Fruit fly (Drosophila melanogaster): ENCODE results near the gene Dci.

Dci gene

dm6 chr3L:857063-858015 lies 6.2 kb downstream of the Dci start, which contains the start of gene dpr20 (continued):
- peak; percentile 8 to 74 for TF ChIP-seq bsh (GFP tag; optimal IDR thresholded peaks at IDR 0.05)
- TF ChIP-seq CG15011 (GFP tag; optimal IDR thresholded peaks at IDR 0.05): peak; percentile 58
- peak; percentile 78 for TF ChIP-seq unpg (GFP tag; optimal IDR thresholded peaks at IDR 0.05)
- TF ChIP-seq CG2129 (GFP tag; IDR thresholded peaks at IDR 0.05; ENCODE audit: partially characterized antibody): no peak
- TF ChIP-seq gcm2 (GFP tag; optimal IDR thresholded peaks at IDR 0.05): peak; percentile 17
- TF ChIP-seq ERR (GFP tag; optimal IDR thresholded peaks at IDR 0.05): peak; percentile 56
- peak; percentile 92 for TF ChIP-seq mam (GFP tag; optimal IDR thresholded peaks at IDR 0.05)
- peak; percentile 93 for TF ChIP-seq Gug (GFP tag; IDR thresholded peaks at IDR 0.05)
- TF ChIP-seq CG3847 (GFP tag; IDR thresholded peaks at IDR 0.05): peak; percentile 79
- peak; percentile 61 for TF ChIP-seq Ssrp (tag; optimal IDR thresholded peaks at IDR 0.05)
- TF ChIP-seq CG10267 (tag; optimal IDR thresholded peaks at IDR 0.05): peak; percentile 41
- TF ChIP-seq CG14050 (GFP tag; IDR thresholded peaks at IDR 0.05): peak; percentile 74
- TF ChIP-seq oc (tag; optimal IDR thresholded peaks at IDR 0.05): peak; percentile 48
- peak; percentile 71 for TF ChIP-seq zfh2 (GFP tag; optimal IDR thresholded peaks at IDR 0.05)
- no peak for TF ChIP-seq Opbp (GFP tag; IDR thresholded peaks at IDR 0.05; ENCODE audit: partially characterized antibody)
- peak; percentile 85 for TF ChIP-seq Meics (GFP tag; optimal IDR thresholded peaks at IDR 0.05)
- TF ChIP-seq odd (GFP tag; optimal IDR thresholded peaks at IDR 0.05): no peak
- TF ChIP-seq ci (GFP tag; IDR thresholded peaks at IDR 0.05): peak; percentile 93
- TF ChIP-seq Trl (optimal IDR thresholded peaks at IDR 0.05): no peak
- TF ChIP-seq Trl (GFP tag; optimal IDR thresholded peaks at IDR 0.05): peak; percentile 66
- peak; percentile 3 for TF ChIP-seq CG33557 (GFP tag; optimal IDR thresholded peaks at IDR 0.05)
- no peak for TF ChIP-seq CkIIα-i1 (GFP tag; IDR thresholded peaks at IDR 0.05)
- peak; percentile 17; the same call in 1 of the 2 replicates for TF ChIP-seq gt (GFP tag; IDR thresholded peaks at IDR 0.05)
- peak; percentile 93 for TF ChIP-seq CG31365 (tag; optimal IDR thresholded peaks at IDR 0.05)
- peak; percentile 81 for TF ChIP-seq CG3281 (GFP tag; optimal IDR thresholded peaks at IDR 0.05)
- peak; percentile 59; the same call in 1 of the 2 replicates for TF ChIP-seq CG10321 (GFP tag; IDR thresholded peaks at IDR 0.05)
- TF ChIP-seq prd (optimal IDR thresholded peaks at IDR 0.05): no peak
- TF ChIP-seq prd (GFP tag; IDR thresholded peaks at IDR 0.05): peak; percentile 90
- peak; percentile 70 for TF ChIP-seq CG13296 (GFP tag; optimal IDR thresholded peaks at IDR 0.05)
- peak; percentile 10 for TF ChIP-seq Asciz (GFP tag; optimal IDR thresholded peaks at IDR 0.05)
- TF ChIP-seq CG1832 (GFP tag; optimal IDR thresholded peaks at IDR 0.05): no peak
- peak; percentile 4 for TF ChIP-seq CG11723 (GFP tag; optimal IDR thresholded peaks at IDR 0.05)
- peak; percentile 79 for TF ChIP-seq CG13424 (tag; optimal IDR thresholded peaks at IDR 0.05)
- peak; percentile 63; the same call in 1 of the 2 replicates for TF ChIP-seq Nf-YA (GFP tag; IDR thresholded peaks at IDR 0.05)
- TF ChIP-seq Lhr (GFP tag; optimal IDR thresholded peaks at IDR 0.05): peak; percentile 3
- TF ChIP-seq hkb (optimal IDR thresholded peaks at IDR 0.05): no peak
- TF ChIP-seq hkb (GFP tag; IDR thresholded peaks at IDR 0.05): peak; percentile 89
- TF ChIP-seq CG12236 (GFP tag; optimal IDR thresholded peaks at IDR 0.05): peak; percentile 26
- TF ChIP-seq CG11695 (GFP tag; IDR thresholded peaks at IDR 0.05): peak; percentile 84
- peak; percentile 69 for TF ChIP-seq fu2 (GFP tag; optimal IDR thresholded peaks at IDR 0.05)
- TF ChIP-seq CG4854 (GFP tag; optimal IDR thresholded peaks at IDR 0.05): peak; percentile 36
- TF ChIP-seq Med (GFP tag): peak; percentile 98
- TF ChIP-seq so (GFP tag; IDR thresholded peaks at IDR 0.05): peak; percentile 79
- TF ChIP-seq sob (GFP tag; IDR thresholded peaks at IDR 0.05): peak; percentile 91
- peak; percentile 60 for TF ChIP-seq CG2712 (tag; optimal IDR thresholded peaks at IDR 0.05)
- TF ChIP-seq kni (GFP tag; optimal IDR thresholded peaks at IDR 0.05): no peak
- no peak for TF ChIP-seq h (optimal IDR thresholded peaks at IDR 0.05)
- TF ChIP-seq CG7987 (GFP tag; optimal IDR thresholded peaks at IDR 0.05): peak; percentile 58
- TF ChIP-seq CG18619 (GFP tag; optimal IDR thresholded peaks at IDR 0.05): peak; percentile 66

All from whole organism, embryonic.